Fruit fly (Drosophila melanogaster) whole organism, embryonic: ENCODE results near the gene CG7239.

Experiments
- Ada2b ChIP-seq: fragments of 200-800 bp; sonication (Bioruptor generic); IDR thresholded peaks from 2 replicates; pipeline ENCODE4 v1.3.6; 2022; ENCODE audit warnings: missing biosample characterization, missing genetic modification characterization
- Adf1 ChIP-seq: fragments of 200-800 bp; sonication (Bioruptor generic); IDR thresholded peaks from 2 replicates; pipeline ENCODE4 v1.3.6; 2022; ENCODE audit warnings: missing biosample characterization, missing genetic modification characterization
- CG11093 ChIP-seq: fragments of 200-800 bp; sonication (Bioruptor generic); IDR thresholded peaks from 3 replicates; pipeline ENCODE4 v1.3.6; 2022; ENCODE audit warnings: missing biosample characterization, missing genetic modification characterization
- CG13123 ChIP-seq: fragments of 200-800 bp; sonication (Bioruptor generic); optimal IDR thresholded peaks from 2 replicates; lab custom pipeline; 2016; ENCODE audit warnings: missing biosample characterization, missing genetic modification characterization
- CG13296 ChIP-seq: fragments of 200-800 bp; sonication (Bioruptor generic); optimal IDR thresholded peaks from 3 replicates; lab custom pipeline; 2018; ENCODE audit warnings: missing biosample characterization, mild to moderate bottlenecking, missing genetic modification characterization
- CG17612 ChIP-seq: fragments of 200-800 bp; sonication (Bioruptor generic); IDR thresholded peaks from 2 replicates; pipeline ENCODE4 v1.3.6; 2022; ENCODE audit warnings: missing biosample characterization, missing genetic modification characterization
- CG3065 ChIP-seq: fragments of 200-800 bp; sonication (Bioruptor generic); optimal IDR thresholded peaks from 2 replicates; lab custom pipeline; 2016; ENCODE audit warnings: missing biosample characterization, missing genetic modification characterization
- CG31224 ChIP-seq: fragments of 200-800 bp; sonication (Bioruptor generic); IDR thresholded peaks from 2 replicates; pipeline ENCODE4 v1.3.6; 2022; ENCODE audit warnings: missing biosample characterization, missing genetic modification characterization
- CG3281 ChIP-seq: fragments of 200-800 bp; sonication (Bioruptor generic); optimal IDR thresholded peaks from 3 replicates; lab custom pipeline; 2017; ENCODE audit warnings: missing biosample characterization, mild to moderate bottlenecking, missing genetic modification characterization
- CG34224 ChIP-seq: fragments of 200-800 bp; sonication (Bioruptor generic); IDR thresholded peaks from 3 replicates; pipeline ENCODE4 v1.3.6; 2022; ENCODE audit warnings: missing biosample characterization, missing genetic modification characterization; ENCODE audit not compliant: partially characterized antibody
- CG43689 ChIP-seq: fragments of 200-800 bp; sonication (Bioruptor generic); IDR thresholded peaks from 2 replicates; pipeline ENCODE4 v1.3.6; 2022; ENCODE audit warnings: missing biosample characterization, missing genetic modification characterization
- CG7556 ChIP-seq: fragments of 200-800 bp; sonication (Bioruptor generic); optimal IDR thresholded peaks from 2 replicates; lab custom pipeline; 2017; ENCODE audit warnings: missing biosample characterization, mild to moderate bottlenecking, missing genetic modification characterization
- CG7928 ChIP-seq: fragments of 200-800 bp; sonication (Bioruptor generic); optimal IDR thresholded peaks from 2 replicates; lab custom pipeline; 2017; ENCODE audit warnings: missing biosample characterization, mild to moderate bottlenecking, missing genetic modification characterization
- CG8924 ChIP-seq: fragments of 200-800 bp; optimal IDR thresholded peaks from 3 replicates; lab custom pipeline; 2019; ENCODE audit warnings: missing biosample characterization, mild to moderate bottlenecking, missing genetic modification characterization, moderate library complexity
- CG9437 ChIP-seq: fragments of 200-800 bp; sonication (Bioruptor generic); optimal IDR thresholded peaks from 2 replicates; lab custom pipeline; 2018; ENCODE audit warnings: missing biosample characterization, mild to moderate bottlenecking, missing genetic modification characterization
- Camta ChIP-seq: fragments of 200-800 bp; sonication (Bioruptor generic); optimal IDR thresholded peaks from 2 replicates; lab custom pipeline; 2016; ENCODE audit warnings: missing biosample characterization, missing genetic modification characterization
- D19A ChIP-seq: fragments of 200-800 bp; optimal IDR thresholded peaks from 3 replicates; lab custom pipeline; 2019; ENCODE audit warnings: missing biosample characterization, mild to moderate bottlenecking, missing genetic modification characterization, moderate library complexity
- Doc3 ChIP-seq: fragments of 200-800 bp; sonication (Bioruptor generic); IDR thresholded peaks from 3 replicates; pipeline ENCODE4 v1.3.6; 2022; ENCODE audit warnings: missing biosample characterization, missing genetic modification characterization; ENCODE audit not compliant: partially characterized antibody
- Ets97D ChIP-seq: fragments of 200-800 bp; sonication (Bioruptor generic); optimal IDR thresholded peaks from 3 replicates; lab custom pipeline; 2016; ENCODE audit warnings: missing biosample characterization, missing genetic modification characterization
- Hey ChIP-seq: fragments of 200-800 bp; sonication (Bioruptor generic); optimal IDR thresholded peaks from 3 replicates; lab custom pipeline; 2018; ENCODE audit warnings: missing biosample characterization, mild to moderate bottlenecking, missing genetic modification characterization
- Kr ChIP-seq: fragments of 200-800 bp; sonication (Bioruptor generic); optimal IDR thresholded peaks from 2 replicates; lab custom pipeline; 2017; ENCODE audit warnings: missing biosample characterization, mild to moderate bottlenecking, missing genetic modification characterization
- Max ChIP-seq: fragments of 200-800 bp; sonication (Bioruptor generic); optimal IDR thresholded peaks from 2 replicates; lab custom pipeline; 2016; ENCODE audit warnings: missing biosample characterization, mild to moderate bottlenecking, missing genetic modification characterization
- Rfx ChIP-seq: fragments of 200-800 bp; sonication (Bioruptor generic); IDR thresholded peaks from 2 replicates; pipeline ENCODE4 v1.3.6; 2022; ENCODE audit warnings: missing biosample characterization, missing genetic modification characterization
- Sry-β ChIP-seq: fragments of 200-800 bp; sonication (Bioruptor generic); optimal IDR thresholded peaks from 2 replicates; lab custom pipeline; 2018; ENCODE audit warnings: missing biosample characterization, mild to moderate bottlenecking, missing genetic modification characterization, moderate library complexity
- Xrp1 ChIP-seq: fragments of 200-800 bp; sonication (Bioruptor generic); IDR thresholded peaks from 2 replicates; pipeline ENCODE4 v1.3.6; 2022; ENCODE audit warnings: missing biosample characterization, missing genetic modification characterization
- ab ChIP-seq: fragments of 200-800 bp; sonication (Bioruptor generic); optimal IDR thresholded peaks from 2 replicates; lab custom pipeline; 2016; ENCODE audit warnings: missing biosample characterization, missing genetic modification characterization
- az2 ChIP-seq: fragments of 200-800 bp; sonication (Bioruptor generic); optimal IDR thresholded peaks from 3 replicates; lab custom pipeline; 2016; ENCODE audit warnings: missing biosample characterization, missing genetic modification characterization
- bigmax ChIP-seq: fragments of 200-800 bp; sonication (Bioruptor generic); optimal IDR thresholded peaks from 2 replicates; lab custom pipeline; 2018; ENCODE audit warnings: missing biosample characterization, mild to moderate bottlenecking, missing genetic modification characterization
- bsh ChIP-seq, 2 experiments: fragments of 200-800 bp; sonication (Bioruptor generic); optimal IDR thresholded peaks; 2 replicates each; lab custom pipeline; 2017 to 2018; ENCODE audit warnings: mild to moderate bottlenecking in 2 of 2, missing biosample characterization in 2 of 2, missing genetic modification characterization in 2 of 2, moderate library complexity in 1 of 2
- chm ChIP-seq: fragments of 200-800 bp; sonication (Bioruptor generic); IDR thresholded peaks from 2 replicates; pipeline ENCODE4 v1.3.6; 2022; ENCODE audit warnings: missing biosample characterization, missing genetic modification characterization
- cwo ChIP-seq: fragments of 200-800 bp; sonication (Bioruptor generic); optimal IDR thresholded peaks from 3 replicates; lab custom pipeline; 2017; ENCODE audit warnings: missing biosample characterization, missing genetic modification characterization, mild to moderate bottlenecking, moderate library complexity, missing genetic modification reagents
- exex ChIP-seq: fragments of 200-800 bp; sonication (Bioruptor generic); optimal IDR thresholded peaks from 4 replicates; lab custom pipeline; 2018; ENCODE audit warnings: missing biosample characterization, mild to moderate bottlenecking, missing genetic modification characterization, moderate library complexity
- ftz-f1 ChIP-seq: fragments of 200-800 bp; sonication (Bioruptor generic); optimal IDR thresholded peaks from 2 replicates; lab custom pipeline; 2016; ENCODE audit warnings: missing biosample characterization, missing genetic modification characterization
- fu2 ChIP-seq: fragments of 200-800 bp; sonication (Bioruptor generic); optimal IDR thresholded peaks from 2 replicates; lab custom pipeline; 2016; ENCODE audit warnings: missing biosample characterization, missing genetic modification characterization
- gcm2 ChIP-seq: fragments of 200-800 bp; sonication (Bioruptor generic); optimal IDR thresholded peaks from 2 replicates; lab custom pipeline; 2016; ENCODE audit warnings: missing biosample characterization, missing genetic modification characterization
- lmd ChIP-seq: fragments of 200-800 bp; sonication (Bioruptor generic); IDR thresholded peaks from 2 replicates; pipeline ENCODE4 v1.3.6; 2022; ENCODE audit warnings: missing biosample characterization, missing genetic modification characterization
- lola ChIP-seq, 3 experiments: fragments of >200 bp in 2 of 3; fragments of 200-800 bp in 1 of 3; sonication (Bioruptor generic) in 1 of 3; optimal IDR thresholded peaks; 2 replicates each; lab custom pipeline; 2017 to 2019; ENCODE audit warnings: missing biosample characterization in 3 of 3, missing genetic modification characterization in 3 of 3, mild to moderate bottlenecking in 1 of 3, moderate library complexity in 1 of 3
- maf-S ChIP-seq: fragments of 200-800 bp; sonication (Bioruptor generic); optimal IDR thresholded peaks from 2 replicates; lab custom pipeline; 2016; ENCODE audit warnings: missing biosample characterization, missing genetic modification characterization
- nom ChIP-seq: fragments of 200-800 bp; sonication (Bioruptor generic); optimal IDR thresholded peaks from 2 replicates; lab custom pipeline; 2017; ENCODE audit warnings: missing biosample characterization, missing genetic modification characterization, mild to moderate bottlenecking, moderate library complexity, missing genetic modification reagents
- odd ChIP-seq: fragments of 200-800 bp; sonication (Bioruptor generic); optimal IDR thresholded peaks from 2 replicates; lab custom pipeline; 2017; ENCODE audit warnings: missing biosample characterization, mild to moderate bottlenecking, missing genetic modification characterization
- seq ChIP-seq: fragments of 200-800 bp; sonication (Bioruptor generic); IDR thresholded peaks from 2 replicates; pipeline ENCODE4 v1.3.6; 2022; ENCODE audit warnings: missing biosample characterization, missing genetic modification characterization
- shn ChIP-seq: fragments of 200-800 bp; sonication (Bioruptor generic); optimal IDR thresholded peaks from 3 replicates; lab custom pipeline; 2016; ENCODE audit warnings: missing biosample characterization, missing genetic modification characterization
- sim ChIP-seq: fragments of 200-800 bp; sonication (Bioruptor generic); IDR thresholded peaks from 2 replicates; pipeline ENCODE4 v1.3.6; 2022; ENCODE audit warnings: missing biosample characterization, missing genetic modification characterization
- tll ChIP-seq, 2 experiments: fragments of 200-800 bp in 1 of 2; fragments of >200 bp in 1 of 2; sonication (Bioruptor generic) in 1 of 2; optimal IDR thresholded peaks; 2 replicates each; lab custom pipeline; 2017 to 2019; ENCODE audit warnings: missing biosample characterization in 2 of 2, missing genetic modification characterization in 2 of 2, mild to moderate bottlenecking in 1 of 2, moderate library complexity in 1 of 2
- tup ChIP-seq: fragments of 200-800 bp; sonication (Bioruptor generic); optimal IDR thresholded peaks from 2 replicates; lab custom pipeline; 2016; ENCODE audit warnings: missing biosample characterization, mild to moderate bottlenecking, missing genetic modification characterization, moderate library complexity
- usp ChIP-seq: fragments of >200 bp; optimal IDR thresholded peaks from 2 replicates; lab custom pipeline; 2017; ENCODE audit warnings: missing biosample characterization, missing genetic modification characterization
- vfl ChIP-seq: fragments of 200-800 bp; sonication (Bioruptor generic); optimal IDR thresholded peaks from 2 replicates; lab custom pipeline; 2016; ENCODE audit warnings: missing biosample characterization, missing genetic modification characterization
- zen ChIP-seq: fragments of 200-800 bp; sonication (Bioruptor generic); optimal IDR thresholded peaks from 3 replicates; lab custom pipeline; 2018; ENCODE audit warnings: missing biosample characterization, mild to moderate bottlenecking, missing genetic modification characterization, moderate library complexity
- zen2 ChIP-seq: fragments of 200-800 bp; sonication (Bioruptor generic); IDR thresholded peaks from 3 replicates; pipeline ENCODE4 v1.3.6; 2022; ENCODE audit warnings: missing biosample characterization, missing genetic modification characterization; ENCODE audit not compliant: partially characterized antibody
- zfh2 ChIP-seq: fragments of 200-800 bp; sonication (Bioruptor generic); optimal IDR thresholded peaks from 2 replicates; lab custom pipeline; 2016; ENCODE audit warnings: missing biosample characterization, missing genetic modification characterization

CG7239 gene

DNA sequence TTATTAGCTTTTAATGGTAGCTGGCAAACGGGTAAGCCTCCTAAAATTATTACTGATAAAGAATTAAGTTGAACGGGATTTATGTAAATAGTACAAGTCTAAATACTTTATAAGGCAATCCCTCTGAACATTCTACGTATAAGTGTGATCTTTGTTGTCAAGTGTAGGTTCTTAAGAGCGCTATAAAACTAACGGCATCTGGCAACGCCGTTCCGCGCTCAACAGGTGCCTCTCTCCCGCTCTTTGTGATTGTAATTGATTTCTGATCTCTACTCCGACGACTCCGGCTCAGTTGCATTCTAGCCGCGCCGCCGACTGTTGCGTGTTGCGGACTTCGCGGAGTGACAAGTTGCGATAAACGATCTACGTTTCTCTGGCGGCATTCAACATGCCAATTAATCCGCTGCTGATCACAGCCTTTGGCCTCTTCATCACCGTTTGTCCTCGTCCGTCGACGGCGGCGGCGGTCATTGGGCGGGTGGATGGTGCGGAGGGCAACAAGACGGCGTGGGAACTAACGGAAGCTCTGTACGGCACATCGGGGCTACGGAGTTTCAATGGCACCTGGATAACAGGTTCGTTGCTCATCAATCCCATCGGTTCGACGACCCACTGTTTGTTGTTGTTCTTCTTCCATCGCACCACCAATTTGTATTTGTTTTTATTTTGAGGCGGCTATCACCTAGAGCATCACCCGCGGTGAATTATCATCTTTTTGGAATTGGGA lies 3.2 kb downstream of the CG7239 start, which contains the start of gene CG11034 (continued):
- TF ChIP-seq nom (GFP tag; lab: Kevin White, UChicago) (no peak), lmd (GFP tag; lab: Robert Waterston, UW) (no peak), Max (GFP tag; lab: Kevin White, UChicago) (no peak), Hey (tag; lab: Kevin White, UChicago) (no peak), ab (GFP tag; lab: Kevin White, UChicago) (no peak), odd (GFP tag; lab: Kevin White, UChicago) (no peak), gcm2 (GFP tag; lab: Kevin White, UChicago) (no peak), Camta (GFP tag; lab: Kevin White, UChicago) (no peak), CG7928 (GFP tag; lab: Kevin White, UChicago) (no peak), chm (GFP tag; lab: Robert Waterston, UW) (no peak), Kr (no peak), CG9437 (GFP tag; lab: Kevin White, UChicago) (no peak), Adf1 (0 out of 2 replicates have a peak, but pooled peaks have one; percentile 36), CG31224 (GFP tag; lab: Robert Waterston, UW) (no peak), Sry-β (GFP tag; lab: Kevin White, UChicago) (no peak), ftz-f1 (GFP tag; lab: Kevin White, UChicago) (no peak), seq (GFP tag; lab: Robert Waterston, UW) (no peak), tll (GFP tag; optimal IDR thresholded peaks at IDR 0.05; lab: Kevin White, UChicago) (peak in 1 of 2 experiments; percentile 53), zen2 (GFP tag; lab: Robert Waterston, UW) (0 out of 3 replicates have a peak, but pooled peaks have one; percentile 11), exex (no peak), Ets97D (GFP tag; lab: Kevin White, UChicago) (no peak), Doc3 (no peak), CG3281 (GFP tag; lab: Kevin White, UChicago) (no peak), Rfx (peak; percentile 40), CG3065 (GFP tag; lab: Kevin White, UChicago) (no peak), shn (GFP tag; lab: Kevin White, UChicago) (no peak), CG7556 (no peak), az2 (GFP tag; lab: Kevin White, UChicago) (no peak), CG43689 (GFP tag; lab: Robert Waterston, UW) (no peak), CG8924 (tag; lab: Kevin White, UChicago) (no peak), zen (tag; lab: Kevin White, UChicago) (no peak), CG13123 (GFP tag; lab: Kevin White, UChicago) (no peak), Xrp1 (0 out of 2 replicates have a peak, but pooled peaks have one; percentile 30), D19A (tag; lab: Kevin White, UChicago) (no peak), lola (GFP tag; optimal IDR thresholded peaks at IDR 0.05; lab: Kevin White, UChicago) (no peak), bsh (GFP tag; optimal IDR thresholded peaks at IDR 0.05; lab: Kevin White, UChicago) (no peak), CG17612 (GFP tag; lab: Robert Waterston, UW) (no peak), fu2 (no peak), cwo (GFP tag; lab: Kevin White, UChicago) (no peak), bigmax (GFP tag; lab: Kevin White, UChicago) (no peak), CG13296 (GFP tag; lab: Kevin White, UChicago) (no peak), sim (no peak), CG34224 (GFP tag; lab: Robert Waterston, UW) (no peak), tup (no peak), usp (GFP tag; lab: Kevin White, UChicago) (no peak), Ada2b (peak; percentile 32; the same call in 1 of the 2 replicates), zfh2 (GFP tag; lab: Kevin White, UChicago) (no peak), CG11093 (GFP tag; lab: Robert Waterston, UW) (no peak), vfl (GFP tag; lab: Kevin White, UChicago) (no peak), maf-S (GFP tag; lab: Kevin White, UChicago) (no peak)
